Worm (Caenorhabditis elegans) whole organism, early embryonic: ENCODE data around the gene ergi-1.

Source experiments
- B0310.2 ChIP-seq: sonication (generic microtip); optimal IDR thresholded peaks from 2 replicates; lab custom pipeline; 2016; ENCODE audit warnings: mild to moderate bottlenecking, missing genetic modification characterization, missing compliant biosample characterization
- F13C5.2 ChIP-seq: sonication (generic microtip); optimal IDR thresholded peaks from 2 replicates; lab custom pipeline; 2017; ENCODE audit warnings: mild to moderate bottlenecking, missing genetic modification characterization, inconsistent platforms, missing compliant biosample characterization
- aly-1 ChIP-seq: sonication (generic microtip); optimal IDR thresholded peaks from 2 replicates; lab custom pipeline; 2016; ENCODE audit warnings: missing genetic modification characterization, missing compliant biosample characterization
- ama-1 ChIP-seq: fragments of 150-350 bp; optimal IDR thresholded peaks from 2 replicates; lab custom pipeline; 2014
- ceh-13 ChIP-seq: fragments of 200-800 bp; sonication (Bioruptor generic); optimal IDR thresholded peaks from 2 replicates; lab custom pipeline; 2018; ENCODE audit warnings: mild to moderate bottlenecking, missing genetic modification characterization, missing compliant biosample characterization
- ceh-36 ChIP-seq: sonication (generic microtip); optimal IDR thresholded peaks from 2 replicates; lab custom pipeline; 2016; ENCODE audit warnings: missing genetic modification characterization, inconsistent platforms, missing compliant biosample characterization
- ets-7 ChIP-seq: sonication (generic microtip); optimal IDR thresholded peaks from 2 replicates; lab custom pipeline; 2016; ENCODE audit warnings: missing genotype, missing genetic modification characterization, missing compliant biosample characterization
- flt-1 ChIP-seq: fragments of 200-800 bp; sonication (Bioruptor generic); IDR thresholded peaks from 2 replicates; pipeline ENCODE4 v1.3.6; 2022; ENCODE audit warnings: missing genetic modification characterization, missing compliant biosample characterization
- hmbx-1 ChIP-seq: sonication (generic microtip); optimal IDR thresholded peaks from 2 replicates; lab custom pipeline; 2016; ENCODE audit warnings: mild to moderate bottlenecking, missing genetic modification characterization, missing compliant biosample characterization
- hmg-4 ChIP-seq: fragments of 200-800 bp; sonication (Bioruptor generic); optimal IDR thresholded peaks from 2 replicates; lab custom pipeline; 2018; ENCODE audit warnings: mild to moderate bottlenecking, missing genetic modification characterization, missing compliant biosample characterization
- pes-1 ChIP-seq: fragments of 200-800 bp; sonication (Bioruptor generic); IDR thresholded peaks from 2 replicates; pipeline ENCODE4 v1.3.6; 2022; ENCODE audit warnings: missing genetic modification reagents, missing genetic modification characterization, missing compliant biosample characterization
- scrt-1 ChIP-seq: fragments of 200-800 bp; sonication (Bioruptor generic); IDR thresholded peaks from 2 replicates; pipeline ENCODE4 v1.3.6; 2022; ENCODE audit warnings: missing genetic modification characterization, missing compliant biosample characterization
- sea-1 ChIP-seq: fragments of 200-800 bp; sonication (Bioruptor generic); conservative IDR thresholded peaks from 2 replicates; pipeline ENCODE4 v1.3.6; 2022; ENCODE audit warnings: missing genetic modification characterization, missing compliant biosample characterization
- tbx-11 ChIP-seq: fragments of 200-800 bp; sonication (Bioruptor generic); IDR thresholded peaks from 2 replicates; pipeline ENCODE4 v1.3.6; 2022; ENCODE audit warnings: missing genetic modification characterization, missing compliant biosample characterization
- tbx-37 ChIP-seq: fragments of 200-800 bp; sonication (Bioruptor generic); conservative IDR thresholded peaks from 2 replicates; pipeline ENCODE4 v1.3.6; 2022; ENCODE audit warnings: missing genetic modification reagents, missing genetic modification characterization, missing compliant biosample characterization
- tra-4 ChIP-seq: sonication (generic microtip); optimal IDR thresholded peaks from 2 replicates; lab custom pipeline; 2017; ENCODE audit warnings: missing genetic modification characterization, missing compliant biosample characterization

ergi-1 gene

DNA sequence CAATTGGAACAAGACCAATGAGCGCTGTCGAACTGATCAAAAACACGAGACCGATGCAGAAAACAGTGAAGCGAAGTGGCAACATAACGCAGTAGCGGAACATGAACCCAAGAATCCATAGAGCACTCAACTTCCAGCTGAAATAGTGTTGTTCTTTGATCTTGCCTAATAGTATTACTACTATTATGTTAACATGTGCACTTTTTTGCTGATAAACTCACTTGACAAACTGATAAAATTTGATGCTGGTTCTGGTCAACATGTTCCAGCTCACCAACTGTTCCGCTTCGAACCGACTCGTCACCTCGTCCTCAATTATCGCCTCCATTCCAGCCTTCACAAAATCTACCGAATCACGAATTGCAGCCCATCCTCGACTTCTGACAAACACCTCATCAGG lies 33.2 kb upstream of the ergi-1 start:
- TF ChIP-seq tbx-37 (GFP tag; lab: Robert Waterston, UW) (no peak), flt-1 (GFP tag; lab: Robert Waterston, UW) (no peak), aly-1 (tag; lab: Kevin White, UChicago) (no peak), hmbx-1 (no peak)

DNA sequence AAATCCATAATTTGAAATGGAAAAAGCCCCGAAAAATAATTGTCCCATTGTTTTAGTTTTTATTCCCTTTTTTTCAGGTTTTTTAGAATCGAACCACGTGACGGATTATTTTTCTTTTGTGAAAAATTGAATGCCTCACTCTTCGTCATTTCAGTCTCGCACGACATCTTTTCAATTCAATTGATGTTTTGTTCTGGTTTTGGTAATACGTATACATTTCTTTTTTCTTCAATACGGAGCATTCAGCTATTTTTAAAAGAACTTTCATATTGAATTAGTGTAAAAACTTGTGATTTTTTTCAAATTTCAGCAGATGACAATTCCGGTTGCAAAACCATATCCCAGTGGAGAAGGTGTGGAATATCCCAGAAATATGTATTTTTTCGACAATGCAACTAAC lies 29.7 kb upstream of the ergi-1 start, which contains the start of gene F49H12.7:
TSS of gene F49H12.7 (plus strand) at position 301 of the 400 bp plus-strand sequence.
- TF ChIP-seq ceh-36 (tag; lab: Kevin White, UChicago) (no peak), aly-1 (tag; lab: Kevin White, UChicago) (no peak), ceh-13 (no peak), hmbx-1 (no peak), scrt-1 (GFP tag; lab: Robert Waterston, UW) (no peak), flt-1 (GFP tag; lab: Robert Waterston, UW) (no peak), B0310.2 (tag; lab: Kevin White, UChicago) (no peak)

DNA sequence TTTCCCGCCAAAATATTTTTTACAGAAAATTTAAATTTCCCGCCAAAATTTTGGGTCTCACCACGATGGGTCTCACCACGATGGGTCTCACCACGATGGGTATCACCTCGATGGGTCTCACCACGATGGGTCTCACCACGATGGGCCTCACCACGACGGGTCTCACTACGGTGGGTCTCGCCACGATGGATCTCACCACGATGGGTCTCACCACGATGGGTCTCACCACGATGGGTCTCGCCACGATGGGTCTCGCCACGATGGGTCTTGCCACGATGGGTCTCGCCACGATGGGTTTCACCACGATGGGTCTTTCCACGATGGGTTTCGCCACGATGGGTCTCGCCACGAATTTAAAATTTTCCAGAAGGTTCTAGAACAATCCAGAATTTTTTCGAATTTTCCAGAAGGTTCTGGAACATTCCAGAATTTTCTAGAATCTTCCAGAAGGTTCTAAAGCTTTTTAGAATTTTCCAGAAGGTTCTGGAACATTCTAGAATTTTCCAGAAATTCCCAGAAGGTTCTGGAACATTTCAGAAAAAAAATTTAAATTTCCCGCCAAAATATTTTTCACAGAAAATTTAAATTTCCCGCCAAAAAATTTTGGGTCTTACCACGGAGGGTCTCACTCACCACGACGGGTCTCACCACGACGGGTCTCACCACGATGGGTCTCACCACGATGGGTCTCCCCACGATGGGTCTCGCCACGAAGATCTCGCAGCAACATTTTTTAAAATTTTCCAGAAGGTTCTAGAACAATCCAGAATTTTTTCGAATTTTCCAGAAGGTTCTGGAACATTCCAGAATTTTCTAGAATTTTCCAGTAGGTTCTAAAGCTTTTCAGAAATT lies 23.7 kb upstream of the ergi-1 start:
- TF ChIP-seq sea-1 (GFP tag; lab: Robert Waterston, UW) = 0 out of 2 replicates have a peak, but pooled peaks have one; percentile 17

DNA sequence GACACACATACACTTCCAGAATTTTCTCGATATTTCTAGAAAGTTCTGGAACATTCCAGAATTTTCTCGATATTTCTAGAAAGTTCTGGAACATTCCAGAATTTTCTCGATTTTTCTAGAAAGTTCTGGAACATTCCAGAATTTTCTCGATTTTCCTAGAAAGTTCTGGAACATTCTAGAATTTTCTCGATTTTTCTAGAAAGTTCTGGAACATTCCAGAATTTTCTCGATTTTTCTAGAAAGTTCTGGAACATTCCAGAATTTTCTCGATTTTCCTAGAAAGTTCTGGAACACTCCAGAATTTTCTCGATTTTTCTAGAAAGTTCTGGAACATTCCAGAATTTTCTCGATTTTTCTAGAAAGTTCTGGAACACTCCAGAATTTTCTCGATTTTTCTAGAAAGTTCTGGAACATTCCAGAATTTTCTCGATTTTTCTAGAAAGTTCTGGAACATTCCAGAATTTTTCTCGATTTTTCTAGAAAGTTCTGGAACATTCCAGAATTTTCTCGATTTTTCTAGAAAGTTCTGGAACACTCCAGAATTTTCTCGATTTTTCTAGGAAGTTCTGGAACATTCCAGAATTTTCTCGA lies 22.9 kb upstream of the ergi-1 start:
- TF ChIP-seq flt-1 (GFP tag; lab: Robert Waterston, UW) = peak; percentile 84; the same call in 1 of the 2 replicates
- peak; percentile 89 for TF ChIP-seq pes-1
- peak; percentile 81 for TF ChIP-seq sea-1 (GFP tag; lab: Robert Waterston, UW)
- TF ChIP-seq tbx-11 (GFP tag; lab: Robert Waterston, UW) = peak; percentile 62; the same call in 1 of the 2 replicates
- peak; percentile 25; the same call in 1 of the 2 replicates for TF ChIP-seq tbx-37 (GFP tag; lab: Robert Waterston, UW)
- 0 out of 2 replicates have a peak, but pooled peaks have one; percentile 48 for TF ChIP-seq scrt-1 (GFP tag; lab: Robert Waterston, UW)

DNA sequence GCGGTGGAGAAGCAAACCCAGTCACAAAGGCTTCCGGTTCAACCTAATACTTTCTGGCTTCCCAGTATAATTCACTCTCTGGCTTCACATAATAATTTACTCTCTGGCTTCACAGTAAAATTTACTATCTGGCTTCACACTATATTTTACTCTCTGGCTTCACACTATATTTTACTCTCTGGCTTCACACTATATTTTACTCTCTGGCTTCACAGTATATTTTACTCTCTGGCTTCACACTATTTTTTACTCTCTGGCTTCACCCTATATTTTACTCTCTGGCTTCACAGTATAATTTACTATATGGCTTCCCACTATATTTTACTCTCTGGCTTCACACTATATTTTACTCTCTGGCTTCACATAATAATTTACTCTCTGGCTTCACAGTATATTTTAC lies 21.8 kb upstream of the ergi-1 start:
- TF ChIP-seq tbx-37 (GFP tag; lab: Robert Waterston, UW) = 0 out of 2 replicates have a peak, but pooled peaks have one; percentile 3

DNA sequence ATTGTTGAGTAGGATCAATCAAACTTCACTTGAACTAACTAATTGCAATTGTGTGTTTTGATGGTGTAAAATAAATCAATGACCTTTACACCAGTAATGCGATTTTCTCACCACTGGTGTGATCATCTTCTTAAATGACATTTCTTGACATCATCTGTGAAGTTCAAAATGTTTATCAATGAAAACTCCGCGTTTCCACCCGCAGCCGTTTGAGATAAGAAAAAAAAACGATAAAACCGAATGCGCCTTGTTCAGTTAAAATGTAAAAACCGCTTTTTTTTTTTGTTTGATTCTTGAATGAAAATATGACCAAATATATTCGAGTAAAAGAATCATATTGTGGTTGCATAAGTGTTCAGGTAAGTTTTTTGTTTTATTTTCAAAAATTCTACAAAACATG lies 16.5 kb upstream of the ergi-1 start, which contains the start of gene Y102A11A.1:
TSS of gene Y102A11A.1 (plus strand) at position 223 of the 400 bp plus-strand sequence.
- TF ChIP-seq F13C5.2 (no peak), tra-4 (tag; lab: Kevin White, UChicago) (no peak), pes-1 (no peak), aly-1 (tag; lab: Kevin White, UChicago) (no peak), B0310.2 (tag; lab: Kevin White, UChicago) (no peak), ama-1 (lab: Kevin White, UChicago) (no peak), tbx-37 (GFP tag; lab: Robert Waterston, UW) (no peak), ceh-36 (tag; lab: Kevin White, UChicago) (no peak), hmg-4 (GFP tag; lab: Kevin White, UChicago) (no peak), ets-7 (no peak), tbx-11 (GFP tag; lab: Robert Waterston, UW) (no peak)

DNA sequence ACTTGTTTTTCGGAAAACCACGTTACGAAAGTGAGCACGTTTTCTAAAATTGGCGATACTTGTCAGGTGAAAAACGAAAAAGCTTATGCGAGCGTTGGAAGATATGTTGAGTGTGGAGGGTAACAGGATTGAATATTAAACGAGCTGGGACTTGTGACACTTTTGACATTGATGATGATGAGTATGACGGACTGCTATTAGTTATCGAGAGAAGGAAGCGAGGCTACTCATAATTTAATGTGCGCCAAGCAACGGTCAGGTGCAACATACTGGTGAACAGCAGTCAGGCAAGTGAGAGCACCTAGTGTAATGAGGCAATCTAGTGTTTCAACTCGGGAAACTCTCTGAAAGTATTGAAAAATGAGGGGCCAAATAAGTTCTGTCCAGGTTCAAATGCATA lies 15.1 kb upstream of the ergi-1 start:
- no peak for TF ChIP-seq aly-1 (tag; lab: Kevin White, UChicago)
- TF ChIP-seq B0310.2 (tag; lab: Kevin White, UChicago) = no peak
- TF ChIP-seq tra-4 (tag; lab: Kevin White, UChicago) = no peak

DNA sequence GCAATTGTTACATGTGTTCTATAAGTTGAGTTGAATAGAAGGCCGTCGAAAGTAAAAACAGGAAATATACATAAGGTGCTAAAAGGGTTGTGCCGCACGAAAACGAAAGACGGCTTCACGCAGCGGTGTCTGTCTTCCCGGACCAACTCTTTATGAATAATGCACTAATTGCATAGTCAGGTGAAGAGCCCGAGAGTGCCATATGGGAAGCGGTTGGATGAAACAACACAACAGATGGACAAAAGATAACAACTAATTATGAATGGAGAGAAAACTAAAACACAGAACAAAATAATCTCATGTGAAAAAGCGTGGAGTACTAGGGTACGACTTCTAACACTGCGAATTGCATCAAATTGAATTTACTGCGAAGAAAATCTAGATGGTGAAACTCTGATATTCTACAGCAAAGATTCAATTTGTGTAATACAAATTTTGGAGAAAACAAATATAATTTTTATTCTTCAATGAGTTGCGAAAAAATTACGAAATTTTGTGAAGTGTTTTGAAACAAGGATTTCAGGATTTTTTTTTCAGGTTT lies 13.9 kb upstream of the ergi-1 start:
- TF ChIP-seq tbx-11 (GFP tag; lab: Robert Waterston, UW) (no peak), ets-7 (no peak), B0310.2 (tag; lab: Kevin White, UChicago) (no peak), hmg-4 (GFP tag; lab: Kevin White, UChicago) (no peak), flt-1 (GFP tag; lab: Robert Waterston, UW) (no peak), ceh-36 (tag; lab: Kevin White, UChicago) (no peak), scrt-1 (GFP tag; lab: Robert Waterston, UW) (no peak), ama-1 (lab: Kevin White, UChicago) (no peak), aly-1 (tag; lab: Kevin White, UChicago) (no peak), tra-4 (tag; lab: Kevin White, UChicago) (no peak), hmbx-1 (no peak)
